Worm (Caenorhabditis elegans): Measurements from ENCODE around the gene W06D11.5.

Gene W06D11.5

DNA sequence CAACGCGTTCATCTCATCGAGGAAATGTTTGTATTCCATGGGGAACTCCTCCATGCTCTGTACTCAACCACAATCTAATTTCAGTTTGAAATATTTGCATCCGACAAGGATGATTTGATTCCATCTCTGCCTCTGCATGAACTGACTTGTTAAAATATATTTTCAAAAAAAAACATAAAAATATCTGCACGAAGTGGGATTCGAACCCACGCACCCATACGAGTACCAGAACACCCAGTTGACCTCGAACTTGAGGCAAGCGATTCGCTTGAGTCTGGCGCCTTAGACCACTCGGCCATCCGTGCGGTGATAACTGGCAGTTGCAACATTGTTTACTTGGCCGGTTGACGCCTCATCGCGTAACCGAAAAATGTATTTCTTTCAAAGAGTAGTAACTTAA is 47.9 kb downstream of the W06D11.5 start:
- TF ChIP-seq M03D4.4 (tag; optimal IDR thresholded peaks at IDR 0.05): peak; percentile 39
- no peak for TF ChIP-seq elt-3 (tag; optimal IDR thresholded peaks at IDR 0.05)
- TF ChIP-seq unc-62 (GFP tag; optimal IDR thresholded peaks at IDR 0.05): no peak
- peak; percentile 23 for TF ChIP-seq unc-120 (tag; optimal IDR thresholded peaks at IDR 0.05; ENCODE audit: poor library complexity, severe bottlenecking)
- TF ChIP-seq drap-1 (GFP tag; optimal IDR thresholded peaks at IDR 0.05): peak; percentile 13

DNA sequence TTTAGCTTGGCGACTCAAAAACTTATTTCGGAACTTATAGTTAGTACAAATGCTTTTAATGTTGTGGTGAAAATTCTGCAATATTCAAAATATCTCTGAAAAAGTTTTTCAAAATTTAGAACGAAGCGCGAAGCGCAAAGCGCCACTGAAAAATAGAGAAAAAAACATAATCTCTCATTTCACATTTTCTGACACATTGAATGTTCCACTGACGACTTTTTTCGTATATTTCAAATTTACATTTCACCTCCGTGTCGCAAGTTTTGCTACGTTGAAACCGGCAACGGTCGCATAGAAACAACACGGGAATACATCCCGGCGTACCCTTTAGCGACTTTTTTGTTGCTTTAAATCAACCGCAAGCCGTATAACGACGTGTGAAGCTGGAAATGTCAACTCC is 48.4 kb downstream of the W06D11.5 start, which contains the start of gene F42F12.14:
F42F12.14 (plus strand) TSS at position 301 of the 400 bp plus-strand sequence.
- no peak for TF ChIP-seq unc-62 (GFP tag; optimal IDR thresholded peaks at IDR 0.05)
- TF ChIP-seq nhr-76 (tag; optimal IDR thresholded peaks at IDR 0.05): no peak
- no peak for TF ChIP-seq tbx-8 (GFP tag; optimal IDR thresholded peaks at IDR 0.05)
- no peak for TF ChIP-seq lin-13 (tag; optimal IDR thresholded peaks at IDR 0.05)
- no peak for TF ChIP-seq ceh-43 (GFP tag; optimal IDR thresholded peaks at IDR 0.05)
- TF ChIP-seq lsy-2 (tag; optimal IDR thresholded peaks at IDR 0.05): no peak
- no peak for TF ChIP-seq pha-4 (tag; optimal IDR thresholded peaks at IDR 0.05)
- no peak for TF ChIP-seq nhr-28 (tag; optimal IDR thresholded peaks at IDR 0.05)
- no peak for TF ChIP-seq unc-120 (tag; optimal IDR thresholded peaks at IDR 0.05; ENCODE audit: poor library complexity, severe bottlenecking)
- TF ChIP-seq ceh-39 (tag; optimal IDR thresholded peaks at IDR 0.05): no peak

DNA sequence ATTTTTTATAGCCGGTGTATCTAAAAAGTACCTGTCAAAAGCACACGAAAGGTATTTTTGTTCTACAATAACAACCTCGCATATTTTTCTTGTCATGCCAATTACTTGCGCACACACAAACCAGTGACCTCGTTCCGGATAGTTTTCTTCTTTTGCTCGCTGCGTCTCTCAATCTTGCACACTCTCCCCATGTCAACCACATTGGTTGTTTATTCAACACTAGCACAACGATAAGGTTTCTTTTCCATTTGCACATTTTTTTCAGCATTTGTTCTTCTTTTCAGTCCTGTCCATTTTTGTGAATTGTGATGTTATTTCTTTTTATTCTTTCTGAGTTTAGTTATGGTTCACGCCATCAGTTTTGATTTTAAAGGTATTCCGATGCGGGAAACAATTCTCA is 50.3 kb downstream of the W06D11.5 start, which contains the start of gene F42F12.3:
F42F12.3 (plus strand) TSS at position 372 of the 400 bp plus-strand sequence.
- TF ChIP-seq snpc-4 (tag; optimal IDR thresholded peaks at IDR 0.05) (no peak), sptf-1 (tag; optimal IDR thresholded peaks at IDR 0.05) (no peak), pha-4 (tag; optimal IDR thresholded peaks at IDR 0.05) (peak; percentile 3)

Measured in whole organism, mixed stage, embryonic.